Fruit fly (Drosophila melanogaster) whole organism, adult: Measurements from ENCODE around the gene GABA-B-R3.

Experiments used
- CG12768 ChIP-seq: fragments of 200-800 bp; sonication (Bioruptor generic); optimal IDR thresholded peaks from 2 replicates; lab custom pipeline; 2017; ENCODE audit warnings: missing biosample characterization, missing genetic modification characterization, mild to moderate bottlenecking, moderate library complexity, missing genetic modification reagents
- CG33017 ChIP-seq: fragments of 200-800 bp; sonication (Bioruptor generic); optimal IDR thresholded peaks from 2 replicates; lab custom pipeline; 2018; ENCODE audit warnings: missing biosample characterization, mild to moderate bottlenecking, missing genetic modification characterization, moderate library complexity
- CG7101 ChIP-seq: fragments of 200-800 bp; sonication (Bioruptor generic); optimal IDR thresholded peaks from 2 replicates; lab custom pipeline; 2018; ENCODE audit warnings: missing biosample characterization, mild to moderate bottlenecking, missing genetic modification characterization, moderate library complexity
- Clk ChIP-seq: fragments of 200-800 bp; sonication (Bioruptor generic); optimal IDR thresholded peaks from 2 replicates; lab custom pipeline; 2017; ENCODE audit warnings: missing biosample characterization, missing genetic modification characterization
- Crg-1 ChIP-seq: fragments of 200-800 bp; sonication (Bioruptor generic); optimal IDR thresholded peaks from 2 replicates; lab custom pipeline; 2016; ENCODE audit warnings: missing biosample characterization, missing genetic modification characterization
- Hr96 ChIP-seq: fragments of 200-800 bp; sonication (Bioruptor generic); optimal IDR thresholded peaks from 2 replicates; lab custom pipeline; 2016; ENCODE audit warnings: missing biosample characterization, missing genetic modification characterization
- kay ChIP-seq: fragments of 200-800 bp; sonication (Bioruptor generic); peaks from one replicate; lab custom pipeline; 2016; ENCODE audit warnings: missing biosample characterization, missing genetic modification characterization, borderline replicate concordance
- pad ChIP-seq: fragments of 200-800 bp; sonication (Bioruptor generic); optimal IDR thresholded peaks from 3 replicates; lab custom pipeline; 2017; ENCODE audit warnings: missing biosample characterization, missing genetic modification characterization, mild to moderate bottlenecking, moderate library complexity, missing genetic modification reagents
- toe ChIP-seq: fragments of 200-800 bp; sonication (Bioruptor generic); optimal IDR thresholded peaks from 2 replicates; lab custom pipeline; 2016; ENCODE audit warnings: missing biosample characterization, missing genetic modification characterization

- TF ChIP-seq CG12768 = no peak
- TF ChIP-seq pad (GFP tag; lab: Kevin White, UChicago) = no peak
- TF ChIP-seq Crg-1 = no peak
- TF ChIP-seq CG33017 = no peak
- no peak for TF ChIP-seq Hr96 (GFP tag; lab: Kevin White, UChicago)
- TF ChIP-seq kay = no peak
- no peak for TF ChIP-seq toe (GFP tag; lab: Kevin White, UChicago)
- no peak for TF ChIP-seq CG7101 (tag; lab: Kevin White, UChicago)
- TF ChIP-seq Clk (GFP tag; lab: Kevin White, UChicago) = no peak
These were observed 554 bp downstream of the GABA-B-R3 start for dm6 chr2L:750299-750698.
